Worm (Caenorhabditis elegans) whole organism, L1 larva: ENCODE results near the gene sorf-2.

Experiments used
- C04F5.9 ChIP-seq: sonication (generic microtip); optimal IDR thresholded peaks from 2 replicates; lab custom pipeline; 2016; ENCODE audit warnings: missing genetic modification characterization, missing compliant biosample characterization
- C34B4.2 ChIP-seq: sonication (generic microtip); optimal IDR thresholded peaks from 2 replicates; lab custom pipeline; 2017; ENCODE audit warnings: mild to moderate bottlenecking, missing genetic modification characterization, missing compliant biosample characterization
- F16B12.6 ChIP-seq: fragments of 150-350 bp; optimal IDR thresholded peaks from 2 replicates; lab custom pipeline; 2014; ENCODE audit warnings: missing biosample characterization, missing genetic modification characterization
- aha-1 ChIP-seq: fragments of 150-350 bp; optimal IDR thresholded peaks from 2 replicates; lab custom pipeline; 2014; ENCODE audit warnings: missing biosample characterization, missing genetic modification characterization
- alr-1 ChIP-seq: fragments of 200-800 bp; sonication (Bioruptor generic); optimal IDR thresholded peaks from 2 replicates; lab custom pipeline; 2018; ENCODE audit warnings: borderline replicate concordance, mild to moderate bottlenecking, missing genetic modification characterization, missing compliant biosample characterization
- blmp-1 ChIP-seq: fragments of 150-350 bp; optimal IDR thresholded peaks from 2 replicates; lab custom pipeline; 2014; ENCODE audit warnings: missing biosample characterization, missing genetic modification characterization
- ceh-63 ChIP-seq: fragments of 200-800 bp; sonication (Bioruptor generic); optimal IDR thresholded peaks from 2 replicates; lab custom pipeline; 2018; ENCODE audit warnings: mild to moderate bottlenecking, missing genetic modification characterization, missing compliant biosample characterization
- ceh-8 ChIP-seq: fragments of 200-800 bp; sonication (Bioruptor generic); optimal IDR thresholded peaks from 2 replicates; lab custom pipeline; 2018; ENCODE audit warnings: mild to moderate bottlenecking, missing genetic modification characterization, moderate library complexity, missing compliant biosample characterization
- ceh-88 ChIP-seq: fragments of 200-800 bp; sonication (Bioruptor generic); IDR thresholded peaks from 2 replicates; pipeline ENCODE4 v1.3.6; 2022; ENCODE audit warnings: missing genetic modification characterization, missing compliant biosample characterization
- ces-1 ChIP-seq: fragments of 150-350 bp; optimal IDR thresholded peaks from 2 replicates; lab custom pipeline; 2014; ENCODE audit warnings: missing biosample characterization, missing genetic modification reagents, missing genetic modification characterization
- dpl-1 ChIP-seq, 3 experiments: fragments of 150-350 bp in 2 of 3; sonication (generic microtip) in 1 of 3; optimal IDR thresholded peaks; 2 replicates each; lab custom pipeline; 2014 to 2017; ENCODE audit warnings: missing biosample characterization in 3 of 3, missing genetic modification characterization in 3 of 3, missing genetic modification reagents in 3 of 3
- dsc-1 ChIP-seq: sonication (generic microtip); optimal IDR thresholded peaks from 2 replicates; lab custom pipeline; 2016; ENCODE audit warnings: mild to moderate bottlenecking, missing genetic modification characterization, missing compliant biosample characterization
- efl-1 ChIP-seq, 4 experiments: fragments of 150-350 bp; optimal IDR thresholded peaks in 3 of 4; peaks in 1 of 4; 1 replicate in 1 of 4; 2 replicates in 3 of 4; lab custom pipeline; 2014; ENCODE audit warnings: missing biosample characterization in 2 of 4, missing genetic modification characterization in 2 of 4, missing genetic modification reagents in 2 of 4
- egl-27 ChIP-seq, 2 experiments: fragments of 150-350 bp in 1 of 2; sonication (generic microtip); optimal IDR thresholded peaks; 3 replicates each; lab custom pipeline; 2017 to 2018; ENCODE audit warnings: missing biosample characterization in 2 of 2, missing genetic modification characterization in 2 of 2, missing genetic modification reagents in 2 of 2
- elt-2 ChIP-seq: sonication (generic microtip); optimal IDR thresholded peaks from 2 replicates; lab custom pipeline; 2016; ENCODE audit warnings: missing genetic modification characterization, mild to moderate bottlenecking, inconsistent platforms, missing compliant biosample characterization, missing genetic modification reagents
- elt-3 ChIP-seq, 6 experiments: fragments of 150-350 bp in 1 of 6; sonication (generic microtip); optimal IDR thresholded peaks; 2 replicates each; lab custom pipeline; 2017 to 2018; ENCODE audit warnings: missing biosample characterization in 6 of 6, missing genetic modification characterization in 6 of 6, inconsistent platforms in 1 of 6
- ets-5 ChIP-seq: fragments of 200-800 bp; sonication (Bioruptor generic); IDR thresholded peaks from 2 replicates; pipeline ENCODE4 v1.3.6; 2022; ENCODE audit warnings: missing genetic modification characterization, missing compliant biosample characterization
- fkh-10 ChIP-seq: sonication (generic microtip); optimal IDR thresholded peaks from 2 replicates; lab custom pipeline; 2017; ENCODE audit warnings: missing biosample characterization, missing genetic modification reagents, missing genetic modification characterization
- fkh-4 ChIP-seq: sonication (generic microtip); optimal IDR thresholded peaks from 2 replicates; lab custom pipeline; 2016; ENCODE audit warnings: missing compliant biosample characterization, missing genetic modification characterization, borderline replicate concordance
- hlh-4 ChIP-seq: sonication (generic microtip); optimal IDR thresholded peaks from 2 replicates; lab custom pipeline; 2016; ENCODE audit warnings: mild to moderate bottlenecking, missing genetic modification characterization, missing compliant biosample characterization
- hpl-2 ChIP-seq: fragments of 150-350 bp; optimal IDR thresholded peaks from 2 replicates; lab custom pipeline; 2014; ENCODE audit warnings: missing biosample characterization, missing genetic modification reagents, missing genetic modification characterization
- isw-1 ChIP-seq: fragments of 200-800 bp; sonication (Bioruptor generic); IDR thresholded peaks from 2 replicates; pipeline ENCODE4 v1.3.6; 2022; ENCODE audit warnings: missing genetic modification characterization, missing compliant biosample characterization
- lin-13 ChIP-seq: fragments of 150-350 bp; optimal IDR thresholded peaks from 2 replicates; lab custom pipeline; 2014; ENCODE audit warnings: missing biosample characterization, missing genetic modification reagents, missing genetic modification characterization
- lin-15B ChIP-seq: fragments of 150-350 bp; sonication (generic microtip); optimal IDR thresholded peaks from 3 replicates; lab custom pipeline; 2014; ENCODE audit warnings: missing biosample characterization, missing genetic modification characterization
- lin-35 ChIP-seq, 2 experiments: fragments of 150-350 bp; optimal IDR thresholded peaks; 2 replicates each; lab custom pipeline; 2014; ENCODE audit warnings: missing biosample characterization in 2 of 2, missing genetic modification characterization in 2 of 2, missing genetic modification reagents in 2 of 2
- lin-39 ChIP-seq: fragments of 150-350 bp; optimal IDR thresholded peaks from 2 replicates; lab custom pipeline; 2014; ENCODE audit warnings: missing biosample characterization, missing genetic modification reagents, missing genetic modification characterization
- lir-3 ChIP-seq: sonication (generic microtip); optimal IDR thresholded peaks from 2 replicates; lab custom pipeline; 2016; ENCODE audit warnings: mild to moderate bottlenecking, missing genetic modification characterization, moderate library complexity, missing compliant biosample characterization; ENCODE audit not compliant: poor library complexity
- mdl-1 ChIP-seq, 2 experiments: fragments of 150-350 bp; optimal IDR thresholded peaks; 2 replicates each; lab custom pipeline; 2014 to 2017; ENCODE audit warnings: missing biosample characterization in 2 of 2, missing genetic modification characterization in 2 of 2, inconsistent platforms in 1 of 2
- nhr-19 ChIP-seq: fragments of 200-800 bp; sonication (Bioruptor generic); conservative IDR thresholded peaks from 2 replicates; pipeline ENCODE4 v1.3.6; 2022; ENCODE audit warnings: missing genetic modification characterization, missing compliant biosample characterization
- nhr-20 ChIP-seq: sonication (generic microtip); optimal IDR thresholded peaks from 2 replicates; lab custom pipeline; 2016; ENCODE audit warnings: mild to moderate bottlenecking, missing genetic modification characterization, missing compliant biosample characterization
- nhr-28 ChIP-seq: fragments of 150-350 bp; optimal IDR thresholded peaks from 2 replicates; lab custom pipeline; 2014; ENCODE audit warnings: missing biosample characterization, missing genetic modification characterization
- nhr-71 ChIP-seq: sonication (generic microtip); optimal IDR thresholded peaks from 2 replicates; lab custom pipeline; 2016; ENCODE audit warnings: mild to moderate bottlenecking, missing genetic modification characterization, moderate library complexity, missing compliant biosample characterization
- nhr-85 ChIP-seq: sonication (generic microtip); peaks from one replicate; lab custom pipeline; 2016; ENCODE audit warnings: missing genetic modification characterization, inconsistent platforms, missing compliant biosample characterization
- pax-3 ChIP-seq: fragments of 200-800 bp; sonication (Bioruptor generic); optimal IDR thresholded peaks from 2 replicates; lab custom pipeline; 2018; ENCODE audit warnings: mild to moderate bottlenecking, missing genetic modification characterization, moderate library complexity, missing compliant biosample characterization
- pqm-1 ChIP-seq: sonication (generic microtip); optimal IDR thresholded peaks from 3 replicates; lab custom pipeline; 2017; ENCODE audit warnings: missing biosample characterization, missing genetic modification characterization
- rnt-1 ChIP-seq: sonication (generic microtip); optimal IDR thresholded peaks from 2 replicates; lab custom pipeline; 2016; ENCODE audit warnings: mild to moderate bottlenecking, missing genetic modification characterization, moderate library complexity, missing compliant biosample characterization
- snpc-4 ChIP-seq: fragments of 150-350 bp; optimal IDR thresholded peaks from 2 replicates; lab custom pipeline; 2014; ENCODE audit warnings: missing biosample characterization, missing genetic modification characterization
- snu-23 ChIP-seq: sonication (generic microtip); optimal IDR thresholded peaks from 2 replicates; lab custom pipeline; 2016; ENCODE audit warnings: missing genetic modification characterization, missing compliant biosample characterization
- sup-37 ChIP-seq: fragments of 200-800 bp; sonication (Bioruptor generic); optimal IDR thresholded peaks from 2 replicates; lab custom pipeline; 2018; ENCODE audit warnings: mild to moderate bottlenecking, missing genetic modification characterization, missing compliant biosample characterization
- tbx-2 ChIP-seq: sonication (generic microtip); optimal IDR thresholded peaks from 2 replicates; lab custom pipeline; 2016; ENCODE audit warnings: missing genetic modification characterization, missing compliant biosample characterization
- tlp-1 ChIP-seq: fragments of 150-350 bp; optimal IDR thresholded peaks from 2 replicates; lab custom pipeline; 2014; ENCODE audit warnings: missing biosample characterization, missing genetic modification characterization
- unc-30 ChIP-seq: sonication (generic microtip); optimal IDR thresholded peaks from 2 replicates; lab custom pipeline; 2017; ENCODE audit warnings: missing biosample characterization, missing genetic modification characterization
- unc-62 ChIP-seq: fragments of 150-350 bp; optimal IDR thresholded peaks from 2 replicates; lab custom pipeline; 2014; ENCODE audit warnings: missing biosample characterization, missing genetic modification reagents, missing genetic modification characterization
- unc-86 ChIP-seq: sonication (generic microtip); optimal IDR thresholded peaks from 2 replicates; lab custom pipeline; 2016; ENCODE audit warnings: missing genetic modification characterization, missing compliant biosample characterization
- unc-98 ChIP-seq: fragments of 200-800 bp; sonication (Bioruptor generic); IDR thresholded peaks from 2 replicates; pipeline ENCODE4 v1.3.6; 2022; ENCODE audit warnings: missing genetic modification characterization, missing compliant biosample characterization
- xbp-1 ChIP-seq: sonication (generic microtip); optimal IDR thresholded peaks from 2 replicates; lab custom pipeline; 2016; ENCODE audit warnings: missing genetic modification characterization, missing compliant biosample characterization
- zag-1 ChIP-seq: fragments of 150-350 bp; optimal IDR thresholded peaks from 2 replicates; lab custom pipeline; 2014; ENCODE audit warnings: missing biosample characterization, missing genetic modification characterization

The sorf-2 gene

ce11 chrIII:5310403-5310802 lies 16.0 kb upstream of the sorf-2 start:
- TF ChIP-seq efl-1 (optimal IDR thresholded peaks at IDR 0.05; lab: Kevin White, UChicago) (no peak), efl-1 (GFP tag; optimal IDR thresholded peaks at IDR 0.05 in 1 of 2; lab: Kevin White, UChicago) (peak in 1 of 2 experiments; percentile 89), ceh-88 (no peak), snpc-4 (tag; lab: Kevin White, UChicago) (no peak)

ce11 chrIII:5310940-5311339 lies 15.5 kb upstream of the sorf-2 start, which contains the start of gene pqe-1:
TSS of gene pqe-1 (plus strand) at chrIII:5311240.
- TF ChIP-seq F16B12.6 (tag; lab: Kevin White, UChicago): no peak
- no peak for TF ChIP-seq tbx-2
- TF ChIP-seq unc-98: no peak
- no peak for TF ChIP-seq ets-5 (GFP tag; lab: Robert Waterston, UW)
- TF ChIP-seq rnt-1: no peak
- no peak for TF ChIP-seq dpl-1 (GFP tag; optimal IDR thresholded peaks at IDR 0.05; lab: Kevin White, UChicago)
- no peak for TF ChIP-seq egl-27 (tag; optimal IDR thresholded peaks at IDR 0.05; lab: Kevin White, UChicago)
- TF ChIP-seq lin-35 (GFP tag; optimal IDR thresholded peaks at IDR 0.05; lab: Kevin White, UChicago): no peak
- no peak for TF ChIP-seq C04F5.9 (tag; lab: Kevin White, UChicago)
- no peak for TF ChIP-seq unc-86 (tag; lab: Kevin White, UChicago)
- TF ChIP-seq snpc-4 (tag; lab: Kevin White, UChicago): no peak
- no peak for TF ChIP-seq pqm-1 (tag; lab: Kevin White, UChicago)
- no peak for TF ChIP-seq zag-1 (tag; lab: Kevin White, UChicago)
- TF ChIP-seq hlh-4 (tag; lab: Kevin White, UChicago): no peak
- no peak for TF ChIP-seq lin-13
- no peak for TF ChIP-seq efl-1 (optimal IDR thresholded peaks at IDR 0.05; lab: Kevin White, UChicago)
- no peak for TF ChIP-seq efl-1 (GFP tag; optimal IDR thresholded peaks at IDR 0.05 in 1 of 2; lab: Kevin White, UChicago)
- TF ChIP-seq ceh-88: no peak
- no peak for TF ChIP-seq pax-3 (tag; lab: Kevin White, UChicago)
- no peak for TF ChIP-seq fkh-4 (tag; lab: Kevin White, UChicago)

- TF ChIP-seq pax-3 (tag; lab: Kevin White, UChicago) (no peak), unc-62 (GFP tag; lab: Kevin White, UChicago) (no peak), elt-3 (tag; optimal IDR thresholded peaks at IDR 0.05; lab: Kevin White, UChicago) (no peak), nhr-71 (no peak), dsc-1 (tag; lab: Kevin White, UChicago) (no peak), unc-30 (tag; lab: Kevin White, UChicago) (no peak), isw-1 (GFP tag; lab: Robert Waterston, UW) (no peak), nhr-28 (no peak), xbp-1 (tag; lab: Kevin White, UChicago) (no peak), sup-37 (GFP tag; lab: Kevin White, UChicago) (no peak), efl-1 (optimal IDR thresholded peaks at IDR 0.05; lab: Kevin White, UChicago) (no peak), efl-1 (GFP tag; optimal IDR thresholded peaks at IDR 0.05 in 1 of 2; lab: Kevin White, UChicago) (peak in 1 of 2 experiments; percentile 94), ceh-63 (no peak), fkh-10 (GFP tag; lab: Kevin White, UChicago) (no peak), hpl-2 (GFP tag; lab: Kevin White, UChicago) (no peak), aha-1 (tag; lab: Kevin White, UChicago) (no peak), lin-15B (tag; lab: Kevin White, UChicago) (no peak), alr-1 (tag; lab: Kevin White, UChicago) (no peak), nhr-19 (GFP tag; lab: Robert Waterston, UW) (0 out of 2 replicates have a peak, but pooled peaks have one; percentile 16), nhr-20 (tag; lab: Kevin White, UChicago) (no peak), lin-13 (no peak), lir-3 (no peak), lin-35 (GFP tag; optimal IDR thresholded peaks at IDR 0.05; lab: Kevin White, UChicago) (peak in 1 of 2 experiments; percentile 35), lin-39 (no peak), snu-23 (no peak), C34B4.2 (tag; lab: Kevin White, UChicago) (no peak), mdl-1 (tag; optimal IDR thresholded peaks at IDR 0.05; lab: Kevin White, UChicago) (peak in 1 of 2 experiments; percentile 21), fkh-4 (tag; lab: Kevin White, UChicago) (no peak), tlp-1 (tag; lab: Kevin White, UChicago) (no peak), ets-5 (GFP tag; lab: Robert Waterston, UW) (no peak), ceh-8 (GFP tag; lab: Kevin White, UChicago) (no peak), nhr-85 (tag; lab: Kevin White, UChicago) (no peak), blmp-1 (tag; lab: Kevin White, UChicago) (no peak), elt-2 (tag; lab: Kevin White, UChicago) (peak; percentile 27), ces-1 (GFP tag; lab: Kevin White, UChicago) (no peak), C04F5.9 (tag; lab: Kevin White, UChicago) (no peak)
- TF ChIP-seq, all 84 proteins: peak for 5
These were observed 7.8 kb upstream of the sorf-2 start for ce11 chrIII:5318610-5319009.
